Fruit fly (Drosophila melanogaster) whole organism, prepupa: ENCODE measurements around the gene CG12546.

Experiments used
- Blimp-1 ChIP-seq: fragments of 200-800 bp; sonication (Bioruptor generic); optimal IDR thresholded peaks from 3 replicates; lab custom pipeline; 2017; ENCODE audit warnings: missing biosample characterization, missing genetic modification characterization, mild to moderate bottlenecking, moderate library complexity, missing genetic modification reagents
- CG10631 ChIP-seq: fragments of 200-800 bp; sonication (Bioruptor generic); optimal IDR thresholded peaks from 2 replicates; lab custom pipeline; 2016; ENCODE audit warnings: missing biosample characterization, missing genetic modification characterization
- CG11294 ChIP-seq: fragments of 200-800 bp; sonication (Bioruptor generic); IDR thresholded peaks from 2 replicates; pipeline ENCODE4 v1.3.6; 2022; ENCODE audit warnings: missing biosample characterization, missing genetic modification characterization
- CG11762 ChIP-seq: fragments of 200-800 bp; sonication (Bioruptor generic); optimal IDR thresholded peaks from 3 replicates; lab custom pipeline; 2016; ENCODE audit warnings: missing biosample characterization, missing genetic modification characterization; ENCODE audit not compliant: insufficient read depth
- CG11902 ChIP-seq: fragments of 200-800 bp; sonication (Bioruptor generic); optimal IDR thresholded peaks from 3 replicates; lab custom pipeline; 2016; ENCODE audit warnings: missing biosample characterization, missing genetic modification characterization
- CG15336 ChIP-seq: fragments of 200-800 bp; sonication (Bioruptor generic); IDR thresholded peaks from 2 replicates; pipeline ENCODE4 v1.3.6; 2022; ENCODE audit warnings: missing biosample characterization, missing genetic modification characterization
- CG16779 ChIP-seq: fragments of 200-800 bp; sonication (Bioruptor generic); optimal IDR thresholded peaks from 3 replicates; lab custom pipeline; 2017; ENCODE audit warnings: missing biosample characterization, mild to moderate bottlenecking, missing genetic modification characterization
- CG3032 ChIP-seq: fragments of 200-800 bp; optimal IDR thresholded peaks from 2 replicates; lab custom pipeline; 2019; ENCODE audit warnings: missing biosample characterization, mild to moderate bottlenecking, missing genetic modification characterization, moderate library complexity
- CG31627 ChIP-seq: fragments of 200-800 bp; sonication (Bioruptor generic); optimal IDR thresholded peaks from 3 replicates; lab custom pipeline; 2016; ENCODE audit warnings: missing biosample characterization, missing genetic modification characterization
- CG32006 ChIP-seq: fragments of 200-800 bp; sonication (Bioruptor generic); optimal IDR thresholded peaks from 3 replicates; lab custom pipeline; 2017; ENCODE audit warnings: missing biosample characterization, mild to moderate bottlenecking, missing genetic modification characterization
- CG34406 ChIP-seq: fragments of 200-800 bp; sonication (Bioruptor generic); optimal IDR thresholded peaks from 3 replicates; lab custom pipeline; 2016; ENCODE audit warnings: missing biosample characterization, missing genetic modification characterization
- CG3919 ChIP-seq: fragments of 200-800 bp; sonication (Bioruptor generic); optimal IDR thresholded peaks from 3 replicates; lab custom pipeline; 2016; ENCODE audit warnings: missing biosample characterization, missing genetic modification characterization
- CG4318 ChIP-seq: fragments of 200-800 bp; sonication (Bioruptor generic); optimal IDR thresholded peaks from 3 replicates; lab custom pipeline; 2017; ENCODE audit warnings: missing biosample characterization, mild to moderate bottlenecking, missing genetic modification characterization
- CG6163 ChIP-seq: fragments of 200-800 bp; sonication (Bioruptor generic); IDR thresholded peaks from 3 replicates; pipeline ENCODE4 v1.3.6; 2022; ENCODE audit warnings: missing biosample characterization, missing genetic modification characterization
- CG6276 ChIP-seq: fragments of 200-800 bp; sonication (Bioruptor generic); optimal IDR thresholded peaks from 2 replicates; lab custom pipeline; 2017; ENCODE audit warnings: missing biosample characterization, mild to moderate bottlenecking, missing genetic modification characterization
- CG6792 ChIP-seq: fragments of 200-800 bp; sonication (Bioruptor generic); optimal IDR thresholded peaks from 3 replicates; lab custom pipeline; 2016; ENCODE audit warnings: missing biosample characterization, missing genetic modification characterization
- CG6808 ChIP-seq: fragments of 200-800 bp; sonication (Bioruptor generic); optimal IDR thresholded peaks from 3 replicates; lab custom pipeline; 2017; ENCODE audit warnings: missing biosample characterization, missing genetic modification characterization, mild to moderate bottlenecking, moderate library complexity, missing genetic modification reagents
- CG7368 ChIP-seq: fragments of 200-800 bp; sonication (Bioruptor generic); optimal IDR thresholded peaks from 3 replicates; lab custom pipeline; 2016; ENCODE audit warnings: missing biosample characterization, missing genetic modification characterization
- CG8119 ChIP-seq: fragments of 200-800 bp; sonication (Bioruptor generic); IDR thresholded peaks from 3 replicates; pipeline ENCODE4 v1.3.6; 2022; ENCODE audit warnings: missing biosample characterization, missing genetic modification characterization
- CG9139 ChIP-seq: fragments of 200-800 bp; sonication (Bioruptor generic); optimal IDR thresholded peaks from 3 replicates; lab custom pipeline; 2017; ENCODE audit warnings: missing biosample characterization, mild to moderate bottlenecking, missing genetic modification characterization
- Eip75B ChIP-seq: fragments of 200-800 bp; sonication (Bioruptor generic); optimal IDR thresholded peaks from 3 replicates; lab custom pipeline; 2016; ENCODE audit warnings: missing biosample characterization, missing genetic modification characterization
- Eip78C ChIP-seq: fragments of 200-800 bp; sonication (Bioruptor generic); peaks from one replicate; lab custom pipeline; 2016; ENCODE audit warnings: missing biosample characterization, missing genetic modification characterization
- Eip93F ChIP-seq: fragments of 200-800 bp; sonication (Bioruptor generic); optimal IDR thresholded peaks from 2 replicates; lab custom pipeline; 2016; ENCODE audit warnings: missing biosample characterization, mild to moderate bottlenecking, missing genetic modification characterization
- Ets21C ChIP-seq: fragments of 200-800 bp; sonication (Bioruptor generic); optimal IDR thresholded peaks from 3 replicates; lab custom pipeline; 2016; ENCODE audit warnings: missing biosample characterization, missing genetic modification characterization
- Ets96B ChIP-seq: fragments of 200-800 bp; optimal IDR thresholded peaks from 2 replicates; lab custom pipeline; 2019; ENCODE audit warnings: missing biosample characterization, mild to moderate bottlenecking, missing genetic modification characterization, moderate library complexity
- Gug ChIP-seq: fragments of 200-800 bp; sonication (Bioruptor generic); IDR thresholded peaks from 2 replicates; pipeline ENCODE4 v1.3.6; 2022; ENCODE audit warnings: missing biosample characterization, missing genetic modification characterization
- Hr38 ChIP-seq: sonication (Bioruptor generic); optimal IDR thresholded peaks from 2 replicates; lab custom pipeline; 2016; ENCODE audit warnings: missing biosample characterization, missing genetic modification characterization
- Hr39 ChIP-seq: fragments of 200-800 bp; sonication (Bioruptor generic); optimal IDR thresholded peaks from 2 replicates; lab custom pipeline; 2016; ENCODE audit warnings: missing biosample characterization, missing genetic modification characterization
- Lpt ChIP-seq: fragments of 200-800 bp; sonication (Bioruptor generic); optimal IDR thresholded peaks from 3 replicates; lab custom pipeline; 2016; ENCODE audit warnings: missing biosample characterization, missing genetic modification characterization
- Met ChIP-seq: fragments of 200-800 bp; sonication (Bioruptor generic); optimal IDR thresholded peaks from 3 replicates; lab custom pipeline; 2016; ENCODE audit warnings: missing biosample characterization, missing genetic modification characterization
- OdsH ChIP-seq: fragments of 200-800 bp; sonication (Bioruptor generic); optimal IDR thresholded peaks from 3 replicates; lab custom pipeline; 2016; ENCODE audit warnings: missing biosample characterization, missing genetic modification characterization
- Smox ChIP-seq: fragments of 200-800 bp; sonication (Bioruptor generic); optimal IDR thresholded peaks from 3 replicates; lab custom pipeline; 2016; ENCODE audit warnings: missing biosample characterization, missing genetic modification characterization
- Sox102F ChIP-seq: fragments of 200-800 bp; sonication (Bioruptor generic); optimal IDR thresholded peaks from 2 replicates; lab custom pipeline; 2016; ENCODE audit warnings: missing biosample characterization, mild to moderate bottlenecking, missing genetic modification characterization
- Sox15 ChIP-seq: fragments of 200-800 bp; sonication (Bioruptor generic); optimal IDR thresholded peaks from 3 replicates; lab custom pipeline; 2016; ENCODE audit warnings: missing biosample characterization, missing genetic modification characterization
- achi ChIP-seq: fragments of 200-800 bp; sonication (Bioruptor generic); optimal IDR thresholded peaks from 3 replicates; lab custom pipeline; 2016; ENCODE audit warnings: missing biosample characterization, missing genetic modification characterization
- cyc ChIP-seq: fragments of 200-800 bp; sonication (Bioruptor generic); optimal IDR thresholded peaks from 3 replicates; lab custom pipeline; 2016; ENCODE audit warnings: missing biosample characterization, missing genetic modification characterization
- dac ChIP-seq: fragments of 200-800 bp; sonication (Bioruptor generic); optimal IDR thresholded peaks from 2 replicates; lab custom pipeline; 2017; ENCODE audit warnings: missing biosample characterization, mild to moderate bottlenecking, missing genetic modification characterization
- dsx ChIP-seq: fragments of 200-800 bp; optimal IDR thresholded peaks from 3 replicates; lab custom pipeline; 2019; ENCODE audit warnings: missing biosample characterization, mild to moderate bottlenecking, missing genetic modification characterization, moderate library complexity; ENCODE audit not compliant: poor library complexity, severe bottlenecking
- esn ChIP-seq: fragments of 200-800 bp; sonication (Bioruptor generic); optimal IDR thresholded peaks from 2 replicates; lab custom pipeline; 2016; ENCODE audit warnings: missing biosample characterization, mild to moderate bottlenecking, missing genetic modification characterization, moderate library complexity
- fd59A ChIP-seq: fragments of 200-800 bp; sonication (Bioruptor generic); optimal IDR thresholded peaks from 2 replicates; lab custom pipeline; 2017; ENCODE audit warnings: missing biosample characterization, mild to moderate bottlenecking, missing genetic modification characterization, missing genetic modification reagents
- fd85E ChIP-seq: fragments of 200-800 bp; sonication (Bioruptor generic); optimal IDR thresholded peaks from 3 replicates; lab custom pipeline; 2016; ENCODE audit warnings: missing biosample characterization, missing genetic modification characterization
- fkh ChIP-seq: fragments of 200-800 bp; sonication (Bioruptor generic); optimal IDR thresholded peaks from 3 replicates; lab custom pipeline; 2017; ENCODE audit warnings: missing biosample characterization, mild to moderate bottlenecking, missing genetic modification characterization, moderate library complexity
- net ChIP-seq: fragments of 200-800 bp; sonication (Bioruptor generic); optimal IDR thresholded peaks from 3 replicates; lab custom pipeline; 2016; ENCODE audit warnings: missing biosample characterization, missing genetic modification characterization
- pdm3 ChIP-seq: fragments of 200-800 bp; sonication (Bioruptor generic); optimal IDR thresholded peaks from 3 replicates; lab custom pipeline; 2016; ENCODE audit warnings: missing biosample characterization, missing genetic modification characterization
- salr ChIP-seq, 2 experiments: fragments of 200-800 bp; sonication (Bioruptor generic); optimal IDR thresholded peaks; 3 replicates each; lab custom pipeline; 2016 to 2018; ENCODE audit warnings: missing biosample characterization in 2 of 2, missing genetic modification characterization in 2 of 2, mild to moderate bottlenecking in 1 of 2
- spab ChIP-seq: fragments of 200-800 bp; sonication (Bioruptor generic); optimal IDR thresholded peaks from 2 replicates; lab custom pipeline; 2017; ENCODE audit warnings: missing biosample characterization, mild to moderate bottlenecking, missing genetic modification characterization, missing genetic modification reagents
- ss ChIP-seq, 2 experiments: fragments of 200-800 bp; sonication (Bioruptor generic); optimal IDR thresholded peaks; 2 replicates in 1 of 2; 3 replicates in 1 of 2; lab custom pipeline; 2017 to 2018; ENCODE audit warnings: mild to moderate bottlenecking in 2 of 2, missing biosample characterization in 2 of 2, missing genetic modification characterization in 2 of 2, moderate library complexity in 1 of 2
- svp ChIP-seq: fragments of 200-800 bp; sonication (Bioruptor generic); peaks from one replicate; lab custom pipeline; 2016; ENCODE audit warnings: missing biosample characterization, missing genetic modification characterization
- topi ChIP-seq: fragments of 200-800 bp; sonication (Bioruptor generic); optimal IDR thresholded peaks from 3 replicates; lab custom pipeline; 2016; ENCODE audit warnings: missing biosample characterization, missing genetic modification characterization
- vri ChIP-seq: fragments of 200-800 bp; sonication (Bioruptor generic); optimal IDR thresholded peaks from 3 replicates; lab custom pipeline; 2016; ENCODE audit warnings: missing biosample characterization, mild to moderate bottlenecking, missing genetic modification characterization

Gene CG12546

DNA sequence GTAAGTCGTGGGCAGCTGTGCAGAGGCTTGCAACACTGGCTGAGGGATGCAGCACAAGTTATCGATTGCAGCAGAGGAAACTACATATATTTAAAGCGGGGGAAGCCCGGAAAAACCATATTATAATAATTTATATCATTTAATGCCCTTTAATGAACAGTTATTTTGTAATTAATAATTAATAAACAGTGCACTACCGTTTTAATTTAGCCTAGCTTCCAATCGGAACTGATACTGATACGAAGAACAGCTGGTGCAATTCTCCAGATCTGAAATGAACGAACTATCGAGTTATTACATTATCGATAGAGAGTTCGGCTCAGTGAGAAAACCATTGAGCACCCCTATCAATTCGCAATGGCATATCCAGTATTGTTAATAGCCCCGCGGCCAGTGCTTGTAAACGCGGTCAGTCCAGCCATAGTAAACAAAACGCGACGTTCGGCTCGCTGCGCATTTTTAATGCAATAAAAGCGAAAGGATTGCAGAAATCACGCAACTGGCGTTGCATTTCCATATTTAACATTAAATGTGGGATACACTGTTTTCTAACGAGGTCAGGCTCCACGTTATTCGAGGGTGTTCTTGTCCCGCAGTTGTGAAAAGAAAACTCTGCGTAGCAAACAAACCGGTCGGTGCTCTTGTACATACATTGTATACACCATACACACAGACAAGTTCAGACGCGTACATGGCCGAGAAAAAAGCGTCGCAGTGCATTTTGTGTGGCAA, 47.9 kb upstream of the CG12546 start, which contains the start of gene CG7369:
CG7369 (plus strand) TSS at position 405 of the 732 bp plus-strand sequence.
- TF ChIP-seq CG34406 (peak; percentile 86), CG10631 (peak; percentile 93), Eip78C (GFP tag; lab: Kevin White, UChicago) (peak; percentile 93), Ets96B (tag; lab: Kevin White, UChicago) (peak; percentile 76), Lpt (GFP tag; lab: Kevin White, UChicago) (peak; percentile 46), CG31627 (GFP tag; lab: Kevin White, UChicago) (peak; percentile 89), CG11294 (GFP tag; lab: Robert Waterston, UW) (peak; percentile 82), Eip75B (peak; percentile 76), pdm3 (GFP tag; lab: Kevin White, UChicago) (peak; percentile 85), CG9139 (peak; percentile 43), net (GFP tag; lab: Kevin White, UChicago) (peak; percentile 72), CG3032 (tag; lab: Kevin White, UChicago) (peak; percentile 85), CG6163 (GFP tag; lab: Robert Waterston, UW) (peak; percentile 86), Eip93F (GFP tag; lab: Kevin White, UChicago) (peak; percentile 75), Sox102F (GFP tag; lab: Kevin White, UChicago) (peak; percentile 86), Hr39 (GFP tag; lab: Kevin White, UChicago) (peak; percentile 83), svp (GFP tag; lab: Kevin White, UChicago) (peak; percentile 94), dsx (peak; percentile 99), Smox (GFP tag; lab: Kevin White, UChicago) (peak; percentile 88), CG6792 (GFP tag; lab: Kevin White, UChicago) (peak; percentile 85), CG6276 (GFP tag; lab: Kevin White, UChicago) (no peak), vri (GFP tag; lab: Kevin White, UChicago) (peak; percentile 84), CG11902 (GFP tag; lab: Kevin White, UChicago) (peak; percentile 84), CG3919 (GFP tag; lab: Kevin White, UChicago) (peak; percentile 89), OdsH (GFP tag; lab: Kevin White, UChicago) (peak; percentile 90), CG11762 (peak; percentile 82), Hr38 (GFP tag; lab: Kevin White, UChicago) (no peak), achi (peak; percentile 86), Met (GFP tag; lab: Kevin White, UChicago) (peak; percentile 87), ss (GFP tag; optimal IDR thresholded peaks at IDR 0.05; lab: Kevin White, UChicago) (peak in 1 of 2 experiments; percentile 83), salr (GFP tag; optimal IDR thresholded peaks at IDR 0.05; lab: Kevin White, UChicago) (peak; percentile 58 to 91), CG16779 (tag; lab: Kevin White, UChicago) (peak; percentile 57), cyc (GFP tag; lab: Kevin White, UChicago) (peak; percentile 85), CG4318 (GFP tag; lab: Kevin White, UChicago) (peak; percentile 81), esn (GFP tag; lab: Kevin White, UChicago) (peak; percentile 90), Gug (GFP tag; lab: Robert Waterston, UW) (peak; percentile 75), CG6808 (GFP tag; lab: Kevin White, UChicago) (peak; percentile 68), Blimp-1 (GFP tag; lab: Kevin White, UChicago) (peak; percentile 72), CG32006 (peak; percentile 85), Ets21C (GFP tag; lab: Kevin White, UChicago) (peak; percentile 83), Sox15 (GFP tag; lab: Kevin White, UChicago) (peak; percentile 83), fkh (peak; percentile 93), CG8119 (peak; percentile 70), fd85E (GFP tag; lab: Kevin White, UChicago) (peak; percentile 59), fd59A (GFP tag; lab: Kevin White, UChicago) (peak; percentile 84), CG15336 (GFP tag; lab: Robert Waterston, UW) (peak; percentile 63), topi (GFP tag; lab: Kevin White, UChicago) (peak; percentile 86), dac (peak; percentile 75), spab (no peak), CG7368 (GFP tag; lab: Kevin White, UChicago) (peak; percentile 72)
